Worm (Caenorhabditis elegans): ENCODE results near the gene F02D10.3.

DNA sequence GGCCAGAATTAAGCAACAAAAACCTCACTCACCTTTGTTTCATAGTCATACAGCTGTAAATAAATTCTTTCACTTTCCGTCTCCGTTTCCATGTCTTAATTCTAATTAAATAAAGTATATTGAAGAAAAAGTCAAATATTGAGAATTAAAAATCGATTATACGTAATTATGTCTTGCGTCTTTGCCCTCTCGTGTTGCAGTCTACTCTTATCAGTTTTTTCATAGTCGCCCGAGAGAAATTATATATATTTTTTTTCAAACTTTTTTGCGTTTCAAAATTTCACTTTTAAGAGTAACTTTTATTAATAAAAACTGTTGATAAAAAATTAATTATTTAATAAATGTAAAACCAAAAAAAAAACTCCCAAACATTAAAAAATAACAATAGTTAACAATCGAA is 6.0 kb downstream of the F02D10.3 start, which contains the start of gene flr-1:
- TF ChIP-seq nhr-11 (tag; optimal IDR thresholded peaks at IDR 0.05) (no peak), fkh-10 (GFP tag; optimal IDR thresholded peaks at IDR 0.05) (no peak), dmd-6 (GFP tag; IDR thresholded peaks at IDR 0.05) (no peak), F49E8.2 (tag; optimal IDR thresholded peaks at IDR 0.05; ENCODE audit: borderline replicate concordance) (no peak), R02D3.7 (tag; optimal IDR thresholded peaks at IDR 0.05) (no peak)
